Worm (Caenorhabditis elegans) whole organism, young adult: ENCODE results near the gene T21E8.4.

ENCODE experiments used
- D2030.7 ChIP-seq: fragments of 200-800 bp; sonication (Bioruptor generic); IDR thresholded peaks from 2 replicates; pipeline ENCODE4 v1.3.6; 2022; ENCODE audit warnings: missing genetic modification reagents, missing genetic modification characterization, missing compliant biosample characterization
- F39B2.1 ChIP-seq: fragments of 200-800 bp; sonication (Bioruptor generic); IDR thresholded peaks from 2 replicates; pipeline ENCODE4 v1.3.6; 2022; ENCODE audit warnings: missing genetic modification reagents, missing genetic modification characterization, missing compliant biosample characterization
- K12H6.12 ChIP-seq: fragments of 200-800 bp; sonication (Bioruptor generic); optimal IDR thresholded peaks from 2 replicates; lab custom pipeline; 2018; ENCODE audit warnings: mild to moderate bottlenecking, missing genetic modification characterization, missing compliant biosample characterization
- Y53G8AR.9 ChIP-seq: fragments of 200-800 bp; sonication (Bioruptor generic); conservative IDR thresholded peaks from 2 replicates; pipeline ENCODE4 v1.3.6; 2022; ENCODE audit warnings: missing genetic modification reagents, missing genetic modification characterization, missing compliant biosample characterization
- Y95B8A.8 ChIP-seq: fragments of 200-800 bp; sonication (Bioruptor generic); IDR thresholded peaks from 2 replicates; pipeline ENCODE4 v1.3.6; 2022; ENCODE audit warnings: missing genetic modification reagents, missing genetic modification characterization, missing compliant biosample characterization
- akir-1 ChIP-seq: fragments of 200-800 bp; sonication (Bioruptor generic); optimal IDR thresholded peaks from 2 replicates; lab custom pipeline; 2018; ENCODE audit warnings: mild to moderate bottlenecking, missing genetic modification characterization, moderate library complexity, missing compliant biosample characterization
- atf-7 ChIP-seq: sonication (generic microtip); optimal IDR thresholded peaks from 2 replicates; lab custom pipeline; 2017; ENCODE audit warnings: mild to moderate bottlenecking, missing genetic modification characterization, missing compliant biosample characterization
- attf-6 ChIP-seq: fragments of 200-800 bp; sonication (Bioruptor generic); IDR thresholded peaks from 2 replicates; pipeline ENCODE4 v1.3.6; 2022; ENCODE audit warnings: missing genetic modification reagents, missing genetic modification characterization, missing compliant biosample characterization
- ceh-100 ChIP-seq: fragments of 200-800 bp; sonication (Bioruptor generic); IDR thresholded peaks from 2 replicates; pipeline ENCODE4 v1.3.6; 2022; ENCODE audit warnings: missing genetic modification reagents, missing genetic modification characterization, missing compliant biosample characterization
- ceh-27 ChIP-seq: fragments of 200-800 bp; sonication (Bioruptor generic); optimal IDR thresholded peaks from 2 replicates; lab custom pipeline; 2018; ENCODE audit warnings: mild to moderate bottlenecking, missing genetic modification characterization, moderate library complexity, missing compliant biosample characterization
- efl-1 ChIP-seq: fragments of 150-350 bp; optimal IDR thresholded peaks from 2 replicates; lab custom pipeline; 2014; ENCODE audit warnings: missing biosample characterization, missing genetic modification reagents, missing genetic modification characterization
- egl-44 ChIP-seq: fragments of 200-800 bp; sonication (Bioruptor generic); IDR thresholded peaks from 2 replicates; pipeline ENCODE4 v1.3.6; 2022; ENCODE audit warnings: missing genetic modification reagents, missing genetic modification characterization, missing compliant biosample characterization
- ekl-4 ChIP-seq: fragments of 200-800 bp; sonication (Bioruptor generic); IDR thresholded peaks from 2 replicates; pipeline ENCODE4 v1.3.6; 2022; ENCODE audit warnings: missing genetic modification reagents, missing genetic modification characterization, missing compliant biosample characterization
- gei-17 ChIP-seq: fragments of 200-800 bp; sonication (Bioruptor generic); optimal IDR thresholded peaks from 2 replicates; lab custom pipeline; 2018; ENCODE audit warnings: mild to moderate bottlenecking, missing genetic modification characterization, missing compliant biosample characterization
- him-1 ChIP-seq: sonication (generic microtip); optimal IDR thresholded peaks from 2 replicates; lab custom pipeline; 2016; ENCODE audit warnings: missing genotype, missing genetic modification reagents, missing genetic modification characterization, missing compliant biosample characterization
- hsf-1 ChIP-seq: fragments of 200-800 bp; sonication (Bioruptor generic); IDR thresholded peaks from 2 replicates; pipeline ENCODE4 v1.3.6; 2022; ENCODE audit warnings: missing genetic modification reagents, missing genetic modification characterization, missing compliant biosample characterization
- mel-28 ChIP-seq: sonication (generic microtip); optimal IDR thresholded peaks from 2 replicates; lab custom pipeline; 2016; ENCODE audit warnings: borderline replicate concordance, mild to moderate bottlenecking, missing genetic modification characterization, missing compliant biosample characterization
- mes-4 ChIP-seq: sonication (generic microtip); optimal IDR thresholded peaks from 2 replicates; lab custom pipeline; 2016; ENCODE audit warnings: missing genotype, missing genetic modification characterization, missing compliant biosample characterization
- nhr-179 ChIP-seq: sonication (generic microtip); optimal IDR thresholded peaks from 2 replicates; lab custom pipeline; 2016; ENCODE audit warnings: mild to moderate bottlenecking, missing genetic modification characterization, missing compliant biosample characterization
- nhr-80 ChIP-seq: sonication (generic microtip); optimal IDR thresholded peaks from 2 replicates; lab custom pipeline; 2016; ENCODE audit warnings: missing genetic modification characterization, missing compliant biosample characterization
- pha-4 ChIP-seq: fragments of 150-350 bp; sonication (generic microtip); optimal IDR thresholded peaks from 2 replicates; lab custom pipeline; 2014; ENCODE audit warnings: missing biosample characterization, missing genetic modification reagents, missing genetic modification characterization
- sea-2 ChIP-seq: fragments of 200-800 bp; sonication (Bioruptor generic); IDR thresholded peaks from 2 replicates; pipeline ENCODE4 v1.3.6; 2022; ENCODE audit warnings: missing genetic modification characterization, missing compliant biosample characterization
- snpc-4 ChIP-seq, 5 experiments: fragments of 150-350 bp in 1 of 5; sonication (generic microtip) in 4 of 5; optimal IDR thresholded peaks; 2 replicates each; lab custom pipeline; 2014 to 2018; ENCODE audit warnings: missing genetic modification characterization in 5 of 5, missing biosample characterization in 3 of 5, antibody characterized with exemption in 2 of 5, mild to moderate bottlenecking in 2 of 5, missing compliant biosample characterization in 2 of 5, missing genotype in 2 of 5, moderate library complexity in 2 of 5, missing genetic modification reagents in 1 of 5
- tbp1 ChIP-seq: fragments of 200-800 bp; sonication (Bioruptor generic); optimal IDR thresholded peaks from 2 replicates; lab custom pipeline; 2018; ENCODE audit warnings: mild to moderate bottlenecking, missing genetic modification characterization, missing compliant biosample characterization
- ztf-22 ChIP-seq: fragments of 200-800 bp; sonication (Bioruptor generic); optimal IDR thresholded peaks from 2 replicates; lab custom pipeline; 2018; ENCODE audit warnings: mild to moderate bottlenecking, missing genetic modification characterization, moderate library complexity, missing compliant biosample characterization
- ztf-26 ChIP-seq: sonication (generic microtip); optimal IDR thresholded peaks from 2 replicates; lab custom pipeline; 2017; ENCODE audit warnings: missing genetic modification characterization, missing compliant biosample characterization
- ztf-3 ChIP-seq: fragments of 200-800 bp; sonication (Bioruptor generic); optimal IDR thresholded peaks from 2 replicates; lab custom pipeline; 2018; ENCODE audit warnings: mild to moderate bottlenecking, missing genetic modification characterization, missing compliant biosample characterization

Gene T21E8.4

DNA sequence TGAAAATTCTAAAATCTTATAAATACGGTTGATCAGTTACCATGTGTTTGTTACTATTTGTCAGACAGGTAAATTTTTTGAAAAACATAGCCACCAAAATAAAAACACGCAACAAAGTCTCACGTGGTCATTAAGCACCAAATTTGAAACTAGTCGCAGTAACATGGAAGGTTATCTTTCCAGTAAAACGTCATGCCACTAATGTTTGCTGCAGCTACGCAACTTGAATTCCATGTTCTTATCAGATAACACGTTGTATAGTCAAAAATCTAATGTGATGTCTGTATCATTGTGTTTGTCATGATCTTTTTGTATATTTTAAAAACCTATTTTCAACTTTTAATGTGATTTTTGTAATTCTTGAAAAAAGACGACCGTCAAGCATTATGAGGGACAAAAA is 21.2 kb downstream of the T21E8.4 start:
- TF ChIP-seq sea-2: no peak
- peak; percentile 84 for TF ChIP-seq nhr-80

DNA sequence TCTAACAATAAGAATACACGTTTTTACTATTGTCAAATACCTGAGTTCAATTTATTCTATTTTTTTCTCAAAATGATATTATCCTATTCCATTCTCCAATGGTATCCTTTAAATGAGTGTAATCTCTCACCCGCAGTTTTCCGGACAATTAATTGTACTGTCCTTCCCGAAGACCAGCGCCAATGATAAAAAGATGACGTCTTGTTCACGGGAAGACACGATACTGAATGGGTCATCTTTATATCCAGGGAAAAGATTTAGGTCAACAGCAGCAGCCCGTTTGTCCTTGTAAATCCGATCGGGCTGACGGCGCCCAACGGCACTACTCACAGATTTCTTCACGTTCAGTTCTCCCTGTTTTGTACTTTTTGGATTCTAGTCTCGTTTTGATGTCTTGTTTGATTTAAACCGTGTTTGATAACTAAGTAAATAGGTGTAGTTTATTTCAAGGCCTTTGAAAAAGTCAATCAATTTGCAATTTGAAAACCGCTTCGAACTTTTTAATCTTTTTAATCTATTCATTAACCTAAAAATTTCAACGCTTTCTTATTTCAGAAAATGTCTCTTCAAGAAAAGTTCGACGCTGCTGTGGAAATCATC is 22.2 kb downstream of the T21E8.4 start, which contains the start of gene acbp-3:
TSS of gene acbp-3 (plus strand) at position 550 of the 600 bp plus-strand sequence.
- TF ChIP-seq snpc-4 (GFP tag; optimal IDR thresholded peaks at IDR 0.05; lab: Kevin White, UChicago) (no peak), snpc-4 (tag; optimal IDR thresholded peaks at IDR 0.05; lab: Kevin White, UChicago) (no peak), ceh-100 (GFP tag; lab: Robert Waterston, UW) (no peak), mes-4 (no peak), pha-4 (tag; lab: Kevin White, UChicago) (no peak), ztf-22 (no peak)

DNA sequence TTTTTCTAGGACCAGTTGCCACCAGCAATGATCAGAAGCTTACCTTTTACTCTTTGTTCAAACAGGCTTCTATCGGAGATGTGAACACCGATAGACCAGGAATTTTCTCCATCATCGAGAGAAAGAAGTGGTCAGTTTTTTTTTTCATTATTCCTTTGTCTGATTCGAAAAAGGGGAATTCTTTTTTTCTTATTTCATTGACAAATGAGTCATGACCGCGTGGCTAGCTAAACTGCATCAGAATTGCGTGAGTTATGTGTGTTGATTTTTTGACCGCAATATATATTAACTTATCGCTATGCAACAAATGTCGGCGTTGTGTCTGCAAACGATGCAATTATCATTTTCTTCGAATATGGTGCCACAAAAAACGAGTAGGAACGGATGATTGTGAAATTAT is 22.8 kb downstream of the T21E8.4 start:
- TF ChIP-seq atf-7 (tag; lab: Kevin White, UChicago) (no peak), him-1 (no peak), Y53G8AR.9 (GFP tag; lab: Robert Waterston, UW) (no peak), F39B2.1 (GFP tag; lab: Robert Waterston, UW) (no peak), D2030.7 (GFP tag; lab: Robert Waterston, UW) (no peak), Y95B8A.8 (no peak), egl-44 (GFP tag; lab: Robert Waterston, UW) (no peak), nhr-179 (tag; lab: Kevin White, UChicago) (no peak), ceh-27 (no peak), akir-1 (GFP tag; lab: Kevin White, UChicago) (no peak), nhr-80 (peak; percentile 5), ztf-26 (tag; lab: Kevin White, UChicago) (peak; percentile 10)

DNA sequence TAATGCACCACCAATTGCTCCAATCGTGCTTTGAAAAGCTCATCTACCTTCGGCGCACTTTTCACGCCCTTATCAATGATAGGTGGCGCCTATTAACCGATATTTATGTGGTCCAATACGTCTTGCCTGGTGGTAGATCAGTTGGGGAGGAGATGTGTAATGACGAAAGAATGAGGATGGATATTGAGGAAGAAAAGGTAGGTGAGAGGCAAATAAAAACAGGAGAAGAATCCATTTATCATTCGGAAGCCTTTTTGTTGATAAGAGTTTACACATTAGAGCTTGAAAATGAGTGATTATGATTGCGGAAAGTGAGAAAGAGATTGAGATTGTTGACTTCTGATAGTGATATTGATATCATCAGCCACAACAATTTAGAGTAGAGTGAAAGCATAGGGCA is 26.8 kb downstream of the T21E8.4 start:
- TF ChIP-seq attf-6 (no peak), hsf-1 (GFP tag; lab: Robert Waterston, UW) (no peak)

DNA sequence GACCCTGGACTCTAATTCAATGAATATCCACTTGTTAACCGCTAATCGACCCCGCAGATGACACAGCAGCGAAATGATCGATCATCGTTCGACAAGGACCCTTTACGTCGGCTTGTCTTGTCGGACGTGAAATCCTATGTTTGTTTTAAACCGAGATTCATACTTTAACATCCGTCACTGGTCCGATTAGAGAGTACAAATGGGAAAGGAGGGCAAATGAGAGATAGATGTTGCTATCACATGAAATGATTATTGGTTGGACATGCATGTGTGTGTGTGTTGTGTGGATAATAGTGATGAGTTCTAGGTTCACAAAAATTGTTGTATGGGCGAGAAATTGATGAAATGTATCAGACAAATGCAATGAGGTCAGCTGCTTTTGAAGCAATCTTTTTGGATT is 29.1 kb downstream of the T21E8.4 start:
- TF ChIP-seq pha-4 (tag; lab: Kevin White, UChicago) (no peak), ztf-26 (tag; lab: Kevin White, UChicago) (no peak), egl-44 (GFP tag; lab: Robert Waterston, UW) (no peak), K12H6.12 (tag; lab: Kevin White, UChicago) (no peak)

DNA sequence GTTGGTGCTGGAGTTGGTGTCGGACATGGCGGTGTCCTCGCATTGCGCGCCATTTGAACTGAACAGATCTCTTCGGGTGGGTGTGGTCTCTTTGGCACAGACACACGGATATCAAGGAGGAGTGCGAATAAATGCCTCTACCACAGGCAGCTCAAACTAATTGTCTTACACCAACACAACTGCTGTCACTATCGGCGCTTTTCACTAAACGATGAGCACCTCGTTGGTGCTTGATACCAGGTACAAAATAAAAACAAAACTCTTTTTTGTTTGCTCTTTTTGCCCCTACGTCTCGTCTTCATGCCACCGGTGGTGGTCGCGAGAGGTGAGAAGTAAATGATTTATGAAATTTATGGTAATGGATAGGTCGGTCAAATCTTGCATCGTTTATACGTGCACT is 30.1 kb downstream of the T21E8.4 start, which contains the start of gene F47B10.8:
TSS of gene F47B10.8 (minus strand) at position 101 of the 400 bp plus-strand sequence.
- TF ChIP-seq gei-17 (GFP tag; lab: Kevin White, UChicago) (no peak), tbp1 (no peak), ztf-3 (GFP tag; lab: Kevin White, UChicago) (no peak)

DNA sequence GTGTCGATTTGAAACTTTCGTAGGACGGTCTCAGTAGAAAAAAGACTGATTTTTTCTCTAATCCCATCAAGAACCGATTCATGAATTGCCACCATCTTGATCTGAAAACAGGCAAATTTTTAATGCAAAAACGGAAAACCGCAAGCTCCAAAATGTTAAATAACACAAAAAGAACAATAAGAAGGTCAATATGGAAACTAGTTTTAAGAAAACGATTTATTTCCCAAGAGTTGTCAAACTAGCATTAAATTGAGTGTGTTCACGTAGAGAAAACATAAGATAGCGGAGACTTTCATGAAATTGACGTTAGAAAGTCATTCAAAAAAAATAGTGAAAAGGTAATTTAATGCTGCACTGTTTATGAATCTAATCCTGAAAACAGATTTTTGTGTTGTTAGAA is 33.4 kb downstream of the T21E8.4 start, which contains the start of gene F47B10.9:
TSS of gene F47B10.9 (minus strand) at position 101 of the 400 bp plus-strand sequence.
- TF ChIP-seq efl-1 (no peak), mel-28 (tag; lab: Kevin White, UChicago) (no peak), ekl-4 (GFP tag; lab: Robert Waterston, UW) (no peak)
